Fruit fly (Drosophila melanogaster) whole organism: ENCODE data around the gene CG6059.

Experiments used
- CG8478 ChIP-seq: fragments of >200 bp; optimal IDR thresholded peaks from 2 replicates; lab custom pipeline; 2018; ENCODE audit warnings: inconsistent platforms
- Dll ChIP-seq: fragments of >200 bp; optimal IDR thresholded peaks from 2 replicates; lab custom pipeline; 2017
- psq ChIP-seq: fragments of >200 bp; optimal IDR thresholded peaks from 2 replicates; lab custom pipeline; 2017

- no peak for TF ChIP-seq CG8478 (lab: Kevin White, UChicago)
- no peak for TF ChIP-seq Dll (lab: Kevin White, UChicago)
- TF ChIP-seq psq: no peak
Observed at dm6 chr3R:27118346-27118745, 6.1 kb downstream of the CG6059 start, which contains the start of gene CG5882.
